Fruit fly (Drosophila melanogaster) whole organism, embryonic: Measurements from ENCODE around the gene CG10063.

Experiments used
- Adf1 ChIP-seq: fragments of 200-800 bp; sonication (Bioruptor generic); IDR thresholded peaks from 2 replicates; pipeline ENCODE4 v1.3.6; 2022; ENCODE audit warnings: missing biosample characterization, missing genetic modification characterization
- Aef1 ChIP-seq: fragments of 200-800 bp; sonication (Bioruptor generic); IDR thresholded peaks from 3 replicates; pipeline ENCODE4 v1.3.6; 2022; ENCODE audit warnings: missing biosample characterization, missing genetic modification characterization
- Bgb ChIP-seq: fragments of 200-800 bp; sonication (Bioruptor generic); IDR thresholded peaks from 2 replicates; pipeline ENCODE4 v1.3.6; 2022; ENCODE audit warnings: missing biosample characterization, missing genetic modification characterization; ENCODE audit not compliant: partially characterized antibody
- CG12071 ChIP-seq: fragments of 200-800 bp; sonication (Bioruptor generic); optimal IDR thresholded peaks from 3 replicates; lab custom pipeline; 2018; ENCODE audit warnings: missing biosample characterization, mild to moderate bottlenecking, missing genetic modification characterization
- CG12744 ChIP-seq: fragments of 200-800 bp; sonication (Bioruptor generic); optimal IDR thresholded peaks from 2 replicates; lab custom pipeline; 2016; ENCODE audit warnings: missing biosample characterization, missing genetic modification characterization
- CG13624 ChIP-seq: fragments of 200-800 bp; sonication (Bioruptor generic); optimal IDR thresholded peaks from 2 replicates; lab custom pipeline; 2016; ENCODE audit warnings: missing biosample characterization, missing genetic modification characterization
- CG14710 ChIP-seq: fragments of 200-800 bp; sonication (Bioruptor generic); optimal IDR thresholded peaks from 3 replicates; lab custom pipeline; 2019; ENCODE audit warnings: missing biosample characterization, mild to moderate bottlenecking, missing genetic modification characterization, moderate library complexity
- CG15696 ChIP-seq: fragments of 200-800 bp; sonication (Bioruptor generic); optimal IDR thresholded peaks from 2 replicates; lab custom pipeline; 2019; ENCODE audit warnings: missing biosample characterization, mild to moderate bottlenecking, missing genetic modification characterization, moderate library complexity
- CG16779 ChIP-seq: fragments of 200-800 bp; sonication (Bioruptor generic); IDR thresholded peaks from 2 replicates; pipeline ENCODE4 v1.3.6; 2022; ENCODE audit warnings: missing biosample characterization, missing genetic modification characterization
- CG17568 ChIP-seq: fragments of 200-800 bp; sonication (Bioruptor generic); optimal IDR thresholded peaks from 2 replicates; lab custom pipeline; 2018; ENCODE audit warnings: missing biosample characterization, mild to moderate bottlenecking, missing genetic modification characterization, moderate library complexity
- CG18619 ChIP-seq: fragments of 200-800 bp; sonication (Bioruptor generic); optimal IDR thresholded peaks from 3 replicates; lab custom pipeline; 2017; ENCODE audit warnings: missing biosample characterization, mild to moderate bottlenecking, missing genetic modification characterization
- CG2712 ChIP-seq: fragments of 200-800 bp; optimal IDR thresholded peaks from 3 replicates; lab custom pipeline; 2019; ENCODE audit warnings: missing biosample characterization, mild to moderate bottlenecking, missing genetic modification characterization, moderate library complexity
- CG34376 ChIP-seq: fragments of 200-800 bp; sonication (Bioruptor generic); optimal IDR thresholded peaks from 2 replicates; lab custom pipeline; 2018; ENCODE audit warnings: missing biosample characterization, mild to moderate bottlenecking, missing genetic modification characterization
- CG42726 ChIP-seq: fragments of 200-800 bp; sonication (Bioruptor generic); IDR thresholded peaks from 2 replicates; pipeline ENCODE4 v1.3.6; 2022; ENCODE audit warnings: missing biosample characterization, missing genetic modification characterization; ENCODE audit not compliant: partially characterized antibody
- CG5180 ChIP-seq: fragments of 200-800 bp; sonication (Bioruptor generic); optimal IDR thresholded peaks from 3 replicates; lab custom pipeline; 2017; ENCODE audit warnings: missing biosample characterization, missing genetic modification characterization, mild to moderate bottlenecking, moderate library complexity, missing genetic modification reagents
- CG7372 ChIP-seq: fragments of 200-800 bp; sonication (Bioruptor generic); IDR thresholded peaks from 2 replicates; pipeline ENCODE4 v1.3.6; 2022; ENCODE audit warnings: missing biosample characterization, missing genetic modification characterization
- CG7786 ChIP-seq: fragments of 200-800 bp; sonication (Bioruptor generic); optimal IDR thresholded peaks from 2 replicates; lab custom pipeline; 2016; ENCODE audit warnings: missing biosample characterization, missing genetic modification characterization
- CG9609 ChIP-seq: fragments of 200-800 bp; sonication (Bioruptor generic); optimal IDR thresholded peaks from 3 replicates; lab custom pipeline; 2016; ENCODE audit warnings: missing biosample characterization, missing genetic modification characterization
- Dref ChIP-seq: fragments of 200-800 bp; sonication (Bioruptor generic); IDR thresholded peaks from 2 replicates; pipeline ENCODE4 v1.3.6; 2022; ENCODE audit warnings: missing biosample characterization, missing genetic modification characterization
- H2.0 ChIP-seq: fragments of 200-800 bp; sonication (Bioruptor generic); IDR thresholded peaks from 2 replicates; pipeline ENCODE4 v1.3.6; 2022; ENCODE audit warnings: missing biosample characterization, missing genetic modification characterization
- HmgD ChIP-seq: fragments of 200-800 bp; sonication (Bioruptor generic); optimal IDR thresholded peaks from 3 replicates; lab custom pipeline; 2016; ENCODE audit warnings: missing biosample characterization, missing genetic modification characterization
- MESR4 ChIP-seq: fragments of 200-800 bp; sonication (Bioruptor generic); optimal IDR thresholded peaks from 2 replicates; lab custom pipeline; 2018; ENCODE audit warnings: missing biosample characterization, mild to moderate bottlenecking, missing genetic modification characterization, moderate library complexity
- NK7.1 ChIP-seq: fragments of 200-800 bp; sonication (Bioruptor generic); optimal IDR thresholded peaks from 3 replicates; lab custom pipeline; 2016; ENCODE audit warnings: missing biosample characterization, missing genetic modification characterization
- Side ChIP-seq: fragments of 200-800 bp; sonication (Bioruptor generic); optimal IDR thresholded peaks from 2 replicates; lab custom pipeline; 2016; ENCODE audit warnings: missing biosample characterization, missing genetic modification characterization
- Sin3A ChIP-seq: fragments of >200 bp; optimal IDR thresholded peaks from 2 replicates; lab custom pipeline; 2018
- Six4 ChIP-seq: fragments of 200-800 bp; sonication (Bioruptor generic); optimal IDR thresholded peaks from 2 replicates; lab custom pipeline; 2016; ENCODE audit warnings: missing biosample characterization, missing genetic modification characterization
- Sry-β ChIP-seq: fragments of 200-800 bp; sonication (Bioruptor generic); optimal IDR thresholded peaks from 2 replicates; lab custom pipeline; 2018; ENCODE audit warnings: missing biosample characterization, mild to moderate bottlenecking, missing genetic modification characterization, moderate library complexity
- Stat92E ChIP-seq, 3 experiments: fragments of >200 bp in 2 of 3; fragments of 200-800 bp in 1 of 3; sonication (Bioruptor generic) in 1 of 3; optimal IDR thresholded peaks; 2 replicates each; lab custom pipeline; 2017 to 2019; ENCODE audit warnings: missing biosample characterization in 3 of 3, missing genetic modification characterization in 3 of 3, mild to moderate bottlenecking in 1 of 3, moderate library complexity in 1 of 3
- Vsx1 ChIP-seq: fragments of 200-800 bp; sonication (Bioruptor generic); optimal IDR thresholded peaks from 2 replicates; lab custom pipeline; 2017; ENCODE audit warnings: missing biosample characterization, mild to moderate bottlenecking, missing genetic modification characterization, missing genetic modification reagents
- YL-1 ChIP-seq: fragments of 200-800 bp; sonication (Bioruptor generic); optimal IDR thresholded peaks from 3 replicates; lab custom pipeline; 2017; ENCODE audit warnings: missing biosample characterization, mild to moderate bottlenecking, missing genetic modification characterization
- ab ChIP-seq: fragments of 200-800 bp; sonication (Bioruptor generic); optimal IDR thresholded peaks from 2 replicates; lab custom pipeline; 2016; ENCODE audit warnings: missing biosample characterization, missing genetic modification characterization
- chif ChIP-seq, 2 experiments: fragments of 200-800 bp; sonication (Bioruptor generic); optimal IDR thresholded peaks; 3 replicates each; lab custom pipeline; 2016; ENCODE audit warnings: missing biosample characterization in 2 of 2, missing genetic modification characterization in 2 of 2
- crp ChIP-seq, 2 experiments: fragments of 200-800 bp; sonication (Bioruptor generic); optimal IDR thresholded peaks; 2 replicates in 1 of 2; 3 replicates in 1 of 2; lab custom pipeline; 2017; ENCODE audit warnings: missing biosample characterization in 2 of 2, missing genetic modification characterization in 2 of 2, mild to moderate bottlenecking in 1 of 2, moderate library complexity in 1 of 2
- dm ChIP-seq: fragments of 200-800 bp; sonication (Bioruptor generic); optimal IDR thresholded peaks from 3 replicates; lab custom pipeline; 2016; ENCODE audit warnings: missing biosample characterization, missing genetic modification characterization
- gcm ChIP-seq: fragments of 200-800 bp; sonication (Bioruptor generic); optimal IDR thresholded peaks from 2 replicates; lab custom pipeline; 2019; ENCODE audit warnings: missing biosample characterization, mild to moderate bottlenecking, missing genetic modification characterization, moderate library complexity
- nerfin-2 ChIP-seq: fragments of 200-800 bp; sonication (Bioruptor generic); IDR thresholded peaks from 2 replicates; pipeline ENCODE4 v1.3.6; 2022; ENCODE audit warnings: missing biosample characterization, missing genetic modification characterization; ENCODE audit not compliant: partially characterized antibody
- nmo ChIP-seq: fragments of 200-800 bp; sonication (Bioruptor generic); optimal IDR thresholded peaks from 2 replicates; lab custom pipeline; 2018; ENCODE audit warnings: missing biosample characterization, mild to moderate bottlenecking, missing genetic modification characterization, moderate library complexity
- p53 ChIP-seq: fragments of 200-800 bp; sonication (Bioruptor generic); optimal IDR thresholded peaks from 2 replicates; lab custom pipeline; 2016; ENCODE audit warnings: missing biosample characterization, missing genetic modification characterization
- pum ChIP-seq: fragments of 200-800 bp; sonication (Bioruptor generic); optimal IDR thresholded peaks from 2 replicates; lab custom pipeline; 2016; ENCODE audit warnings: missing biosample characterization, missing genetic modification characterization
- rib ChIP-seq: fragments of 200-800 bp; sonication (Bioruptor generic); IDR thresholded peaks from 2 replicates; pipeline ENCODE4 v1.3.6; 2022; ENCODE audit warnings: missing biosample characterization, missing genetic modification characterization
- salm ChIP-seq: fragments of 200-800 bp; sonication (Bioruptor generic); optimal IDR thresholded peaks from 2 replicates; lab custom pipeline; 2018; ENCODE audit warnings: missing biosample characterization, mild to moderate bottlenecking, missing genetic modification characterization
- sd ChIP-seq: fragments of 200-800 bp; sonication (Bioruptor generic); optimal IDR thresholded peaks from 3 replicates; lab custom pipeline; 2018; ENCODE audit warnings: missing biosample characterization, mild to moderate bottlenecking, missing genetic modification characterization, moderate library complexity
- slbo ChIP-seq: fragments of 200-800 bp; sonication (Bioruptor generic); IDR thresholded peaks from 2 replicates; pipeline ENCODE4 v1.3.6; 2022; ENCODE audit warnings: missing biosample characterization, missing genetic modification characterization
- so ChIP-seq: fragments of 200-800 bp; sonication (Bioruptor generic); IDR thresholded peaks from 3 replicates; pipeline ENCODE4 v1.3.6; 2022; ENCODE audit warnings: missing biosample characterization, missing genetic modification characterization
- stc ChIP-seq: fragments of 200-800 bp; sonication (Bioruptor generic); IDR thresholded peaks from 2 replicates; pipeline ENCODE4 v1.3.6; 2022; ENCODE audit warnings: missing biosample characterization, missing genetic modification characterization
- trem ChIP-seq: fragments of 200-800 bp; optimal IDR thresholded peaks from 3 replicates; lab custom pipeline; 2019; ENCODE audit warnings: missing biosample characterization, mild to moderate bottlenecking, missing genetic modification characterization, moderate library complexity
- usp ChIP-seq: fragments of >200 bp; optimal IDR thresholded peaks from 2 replicates; lab custom pipeline; 2017; ENCODE audit warnings: missing biosample characterization, missing genetic modification characterization
- vvl ChIP-seq: fragments of 200-800 bp; sonication (Bioruptor generic); IDR thresholded peaks from 2 replicates; pipeline ENCODE4 v1.3.6; 2022; ENCODE audit warnings: missing biosample characterization, missing genetic modification characterization
- wek ChIP-seq: fragments of 200-800 bp; sonication (Bioruptor generic); optimal IDR thresholded peaks from 3 replicates; lab custom pipeline; 2018; ENCODE audit warnings: missing biosample characterization, mild to moderate bottlenecking, missing genetic modification characterization, moderate library complexity

Gene CG10063

DNA sequence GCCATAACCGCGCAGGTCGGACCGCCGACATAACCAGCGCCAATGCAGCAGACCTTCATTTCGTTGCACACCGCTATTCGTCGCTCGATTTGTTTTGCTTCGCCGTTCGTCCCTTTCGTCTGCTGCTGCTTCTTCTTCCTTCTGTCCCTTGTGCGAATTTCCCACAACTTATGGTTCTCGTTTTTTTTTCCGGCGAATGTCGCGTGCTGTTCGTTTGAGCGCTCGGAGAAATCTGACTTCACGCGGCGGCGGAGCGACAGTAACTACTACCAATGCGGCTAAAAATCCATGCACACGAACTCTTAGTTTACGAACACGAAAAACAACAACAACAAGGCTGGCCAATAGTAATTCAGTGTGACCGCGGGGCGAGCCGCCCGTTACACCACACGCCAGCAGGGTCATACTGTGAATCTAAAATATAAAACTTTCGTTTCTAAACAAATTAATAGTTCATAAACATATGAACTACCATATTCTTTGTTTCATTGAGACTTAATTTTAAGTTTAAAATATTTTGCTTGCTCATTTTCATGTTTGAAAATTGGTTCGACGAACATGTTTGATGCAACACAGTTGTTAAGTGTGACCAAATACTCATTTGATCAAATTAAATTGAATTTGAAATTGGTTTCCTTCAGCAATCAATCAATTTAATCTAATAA, 7.6 kb downstream of the CG10063 start, which contains the start of gene sgl (continued):
- peak; percentile 29 for TF ChIP-seq wek
- no peak for TF ChIP-seq chif (GFP tag; optimal IDR thresholded peaks at IDR 0.05; lab: Kevin White, UChicago)
- TF ChIP-seq CG2712 (tag; lab: Kevin White, UChicago) = peak; percentile 7
- peak; percentile 82 for TF ChIP-seq CG42726 (GFP tag; lab: Robert Waterston, UW)
- TF ChIP-seq nmo = peak; percentile 23
- peak; percentile 18 for TF ChIP-seq CG7786 (GFP tag; lab: Kevin White, UChicago)
- TF ChIP-seq CG12071 (GFP tag; lab: Kevin White, UChicago) = peak; percentile 3
- peak in 1 of 3 experiments; percentile 74 for TF ChIP-seq Stat92E (GFP tag; optimal IDR thresholded peaks at IDR 0.05; lab: Kevin White, UChicago)
- TF ChIP-seq CG15696 = peak; percentile 7
- peak; percentile 50 for TF ChIP-seq Sry-β (GFP tag; lab: Kevin White, UChicago)
- TF ChIP-seq usp (GFP tag; lab: Kevin White, UChicago) = no peak
- TF ChIP-seq vvl (GFP tag; lab: Robert Waterston, UW) = peak; percentile 66
- TF ChIP-seq Aef1 (GFP tag; lab: Robert Waterston, UW) = peak; percentile 84
- TF ChIP-seq CG5180 = peak; percentile 100
- peak; percentile 57 for TF ChIP-seq MESR4 (GFP tag; lab: Kevin White, UChicago)
- no peak for TF ChIP-seq sd (tag; lab: Kevin White, UChicago)
- peak; percentile 34; the same call in 1 of the 2 replicates for TF ChIP-seq Dref (GFP tag; lab: Robert Waterston, UW)
- TF ChIP-seq so = 0 out of 3 replicates have a peak, but pooled peaks have one; percentile 41
- TF ChIP-seq stc (GFP tag; lab: Robert Waterston, UW) = peak; percentile 60; the same call in 1 of the 2 replicates
- TF ChIP-seq CG13624 = peak; percentile 17
- TF ChIP-seq Side (GFP tag; lab: Kevin White, UChicago) = peak; percentile 26
- TF ChIP-seq rib = peak; percentile 92
- no peak for TF ChIP-seq crp (GFP tag; optimal IDR thresholded peaks at IDR 0.05; lab: Kevin White, UChicago)
- peak; percentile 73 for TF ChIP-seq HmgD (GFP tag; lab: Kevin White, UChicago)
- no peak for TF ChIP-seq H2.0 (GFP tag; lab: Robert Waterston, UW)
- no peak for TF ChIP-seq CG18619
- peak; percentile 77 for TF ChIP-seq CG34376 (GFP tag; lab: Kevin White, UChicago)
- TF ChIP-seq CG9609 (GFP tag; lab: Kevin White, UChicago) = no peak
- peak; percentile 56 for TF ChIP-seq gcm (GFP tag; lab: Kevin White, UChicago)
- no peak for TF ChIP-seq Vsx1
- peak; percentile 20 for TF ChIP-seq Sin3A (lab: Kevin White, UChicago)
- TF ChIP-seq p53 (GFP tag; lab: Kevin White, UChicago) = no peak
- TF ChIP-seq Bgb (GFP tag; lab: Robert Waterston, UW) = peak; percentile 62; the same call in 1 of the 2 replicates
- TF ChIP-seq NK7.1 = peak; percentile 21
- TF ChIP-seq CG17568 (GFP tag; lab: Kevin White, UChicago) = peak; percentile 42
- peak; percentile 65 for TF ChIP-seq dm (GFP tag; lab: Kevin White, UChicago)
- peak; percentile 27; the same call in 1 of the 2 replicates for TF ChIP-seq nerfin-2
- TF ChIP-seq slbo (GFP tag; lab: Robert Waterston, UW) = peak; percentile 48
- no peak for TF ChIP-seq pum (GFP tag; lab: Kevin White, UChicago)
- peak; percentile 87 for TF ChIP-seq trem (tag; lab: Kevin White, UChicago)
- no peak for TF ChIP-seq salm (tag; lab: Kevin White, UChicago)
- TF ChIP-seq Adf1 = peak; percentile 60; the same call in 1 of the 2 replicates
- no peak for TF ChIP-seq ab
- 0 out of 2 replicates have a peak, but pooled peaks have one; percentile 34 for TF ChIP-seq CG16779 (GFP tag; lab: Robert Waterston, UW)
- no peak for TF ChIP-seq CG7372 (GFP tag; lab: Robert Waterston, UW)
- TF ChIP-seq CG12744 (GFP tag; lab: Kevin White, UChicago) = peak; percentile 0
- TF ChIP-seq YL-1 = peak; percentile 43
- no peak for TF ChIP-seq Six4
- peak; percentile 63 for TF ChIP-seq CG14710 (tag; lab: Kevin White, UChicago)
